Worm (Caenorhabditis elegans) whole organism, L1 larva: Measurements from ENCODE around the gene Y73B6BL.44.

Experiments
- aly-2 ChIP-seq: fragments of 150-350 bp; optimal IDR thresholded peaks from 2 replicates; lab custom pipeline; 2014; ENCODE audit warnings: missing biosample characterization, missing genetic modification characterization
- ama-1 ChIP-seq: fragments of 150-350 bp; optimal IDR thresholded peaks from 2 replicates; lab custom pipeline; 2014
- efl-1 ChIP-seq, 4 experiments: fragments of 150-350 bp; optimal IDR thresholded peaks in 3 of 4; peaks in 1 of 4; 1 replicate in 1 of 4; 2 replicates in 3 of 4; lab custom pipeline; 2014; ENCODE audit warnings: missing biosample characterization in 2 of 4, missing genetic modification characterization in 2 of 4, missing genetic modification reagents in 2 of 4
- fkh-8 ChIP-seq: sonication (generic microtip); optimal IDR thresholded peaks from 2 replicates; lab custom pipeline; 2016; ENCODE audit warnings: mild to moderate bottlenecking, missing genetic modification characterization, missing compliant biosample characterization
- lin-14 ChIP-seq: fragments of 200-800 bp; sonication (Bioruptor generic); optimal IDR thresholded peaks from 2 replicates; lab custom pipeline; 2018; ENCODE audit warnings: mild to moderate bottlenecking, missing genetic modification characterization, moderate library complexity, missing compliant biosample characterization
- mab-9 ChIP-seq: fragments of 200-800 bp; sonication (Bioruptor generic); IDR thresholded peaks from 2 replicates; pipeline ENCODE4 v1.3.6; 2022; ENCODE audit warnings: missing genetic modification reagents, missing genetic modification characterization, missing compliant biosample characterization
- mep-1 ChIP-seq: fragments of 150-350 bp; optimal IDR thresholded peaks from 2 replicates; lab custom pipeline; 2014; ENCODE audit warnings: missing biosample characterization, missing genetic modification characterization
- nhr-47 ChIP-seq: sonication (generic microtip); optimal IDR thresholded peaks from 2 replicates; lab custom pipeline; 2016; ENCODE audit warnings: mild to moderate bottlenecking, missing genetic modification characterization, moderate library complexity, missing compliant biosample characterization
- nhr-71 ChIP-seq: sonication (generic microtip); optimal IDR thresholded peaks from 2 replicates; lab custom pipeline; 2016; ENCODE audit warnings: mild to moderate bottlenecking, missing genetic modification characterization, moderate library complexity, missing compliant biosample characterization
- nhr-90 ChIP-seq: sonication (generic microtip); optimal IDR thresholded peaks from 2 replicates; lab custom pipeline; 2016; ENCODE audit warnings: mild to moderate bottlenecking, missing genetic modification characterization, missing compliant biosample characterization; ENCODE audit not compliant: poor library complexity
- sox-4 ChIP-seq: sonication (generic microtip); optimal IDR thresholded peaks from 2 replicates; lab custom pipeline; 2016; ENCODE audit warnings: missing genetic modification characterization, missing compliant biosample characterization
- unc-86 ChIP-seq: sonication (generic microtip); optimal IDR thresholded peaks from 2 replicates; lab custom pipeline; 2016; ENCODE audit warnings: missing genetic modification characterization, missing compliant biosample characterization

Gene Y73B6BL.44

ce11 chrIV:6542962-6543361 is 49.6 kb downstream of the Y73B6BL.44 start:
- peak; percentile 46 for TF ChIP-seq nhr-47
- TF ChIP-seq unc-86 (tag; lab: Kevin White, UChicago) = no peak
- TF ChIP-seq fkh-8 (tag; lab: Kevin White, UChicago) = peak; percentile 79
- TF ChIP-seq ama-1 (lab: Kevin White, UChicago) = no peak
- no peak for TF ChIP-seq nhr-90 (tag; lab: Kevin White, UChicago)
- TF ChIP-seq mep-1 (tag; lab: Kevin White, UChicago) = peak; percentile 6
- no peak for TF ChIP-seq aly-2 (tag; lab: Kevin White, UChicago)
- no peak for TF ChIP-seq sox-4 (tag; lab: Kevin White, UChicago)
- TF ChIP-seq lin-14 (GFP tag; lab: Kevin White, UChicago) = peak; percentile 67
- TF ChIP-seq nhr-71 (tag; lab: Kevin White, UChicago) = peak; percentile 43
- TF ChIP-seq efl-1 (optimal IDR thresholded peaks at IDR 0.05; lab: Kevin White, UChicago) = peak in 1 of 2 experiments; percentile 12
- no peak for TF ChIP-seq efl-1 (GFP tag; optimal IDR thresholded peaks at IDR 0.05 in 1 of 2; lab: Kevin White, UChicago)
- TF ChIP-seq mab-9 (GFP tag; lab: Robert Waterston, UW) = 0 out of 2 replicates have a peak, but pooled peaks have one; percentile 25
